Worm (Caenorhabditis elegans) whole organism, L3 larva: Measurements from ENCODE around the gene K12H6.12.

Experiments
- aly-2 ChIP-seq: fragments of 150-350 bp; optimal IDR thresholded peaks from 2 replicates; lab custom pipeline; 2014; ENCODE audit warnings: missing biosample characterization, missing genetic modification characterization
- pha-4 ChIP-seq: fragments of 150-350 bp; optimal IDR thresholded peaks from 2 replicates; lab custom pipeline; 2014; ENCODE audit warnings: missing biosample characterization, missing genetic modification reagents, missing genetic modification characterization

DNA sequence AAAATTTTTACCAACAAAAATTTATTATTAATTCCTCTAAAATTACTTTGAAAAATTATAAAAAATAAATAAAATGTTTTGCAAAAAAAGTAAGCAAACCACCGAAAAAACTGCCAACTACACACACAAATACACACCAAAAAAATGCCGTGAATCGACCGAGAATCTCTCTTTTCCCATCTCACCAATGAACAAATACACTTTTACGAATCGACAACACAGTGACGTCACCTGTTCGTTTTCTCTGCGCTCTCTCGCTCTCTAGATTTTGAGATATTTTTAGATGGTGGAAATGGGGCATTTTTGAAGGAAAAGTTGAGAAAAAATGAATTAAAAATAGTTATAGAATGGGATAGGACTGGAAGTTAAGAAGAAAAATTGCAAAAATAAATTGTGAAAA is 24.1 kb downstream of the K12H6.12 start:
- TF ChIP-seq aly-2 (tag; lab: Kevin White, UChicago) (no peak), pha-4 (tag; lab: Kevin White, UChicago) (peak; percentile 82)
